Worm (Caenorhabditis elegans) whole organism, young adult: ENCODE results near the gene str-97.

Experiments used
- B0035.1 ChIP-seq: sonication (generic microtip); optimal IDR thresholded peaks from 2 replicates; lab custom pipeline; 2016; ENCODE audit warnings: missing genetic modification characterization, mild to moderate bottlenecking, missing compliant biosample characterization, missing genotype, missing genetic modification reagents
- B0261.1 ChIP-seq: sonication (generic microtip); optimal IDR thresholded peaks from 2 replicates; lab custom pipeline; 2016; ENCODE audit warnings: mild to moderate bottlenecking, missing genetic modification characterization, moderate library complexity, missing compliant biosample characterization
- B0336.3 ChIP-seq: fragments of 200-800 bp; sonication (Bioruptor generic); IDR thresholded peaks from 2 replicates; pipeline ENCODE4 v1.3.6; 2022; ENCODE audit warnings: missing genetic modification characterization, missing compliant biosample characterization
- F10E7.11 ChIP-seq: sonication (generic microtip); optimal IDR thresholded peaks from 2 replicates; lab custom pipeline; 2017; ENCODE audit warnings: mild to moderate bottlenecking, missing genetic modification characterization, moderate library complexity, missing compliant biosample characterization
- K12H6.12 ChIP-seq: fragments of 200-800 bp; sonication (Bioruptor generic); optimal IDR thresholded peaks from 2 replicates; lab custom pipeline; 2018; ENCODE audit warnings: mild to moderate bottlenecking, missing genetic modification characterization, missing compliant biosample characterization
- Y53G8AR.9 ChIP-seq: fragments of 200-800 bp; sonication (Bioruptor generic); conservative IDR thresholded peaks from 2 replicates; pipeline ENCODE4 v1.3.6; 2022; ENCODE audit warnings: missing genetic modification reagents, missing genetic modification characterization, missing compliant biosample characterization
- Y56A3A.18 ChIP-seq: fragments of 200-800 bp; sonication (Bioruptor generic); IDR thresholded peaks from 2 replicates; pipeline ENCODE4 v1.3.6; 2022; ENCODE audit warnings: missing genetic modification reagents, missing genetic modification characterization, missing compliant biosample characterization
- Y67H2A.10 ChIP-seq: fragments of 200-800 bp; sonication (Bioruptor generic); conservative IDR thresholded peaks from 2 replicates; pipeline ENCODE4 v1.3.6; 2022; ENCODE audit warnings: missing genetic modification reagents, missing genetic modification characterization, missing compliant biosample characterization
- Y95B8A.8 ChIP-seq: fragments of 200-800 bp; sonication (Bioruptor generic); IDR thresholded peaks from 2 replicates; pipeline ENCODE4 v1.3.6; 2022; ENCODE audit warnings: missing genetic modification reagents, missing genetic modification characterization, missing compliant biosample characterization
- ama-1 ChIP-seq, 3 experiments: fragments of 150-350 bp in 1 of 3; sonication (generic microtip) in 2 of 3; optimal IDR thresholded peaks; 2 replicates each; lab custom pipeline; 2014 to 2018; ENCODE audit warnings: missing biosample characterization in 2 of 3, missing genetic modification characterization in 2 of 3, missing genetic modification reagents in 2 of 3
- aptf-3 ChIP-seq: fragments of 200-800 bp; sonication (Bioruptor generic); IDR thresholded peaks from 2 replicates; pipeline ENCODE4 v1.3.6; 2022; ENCODE audit warnings: missing genetic modification characterization, missing compliant biosample characterization
- athp-1 ChIP-seq: sonication (generic microtip); optimal IDR thresholded peaks from 2 replicates; lab custom pipeline; 2017; ENCODE audit warnings: mild to moderate bottlenecking, missing genetic modification characterization, missing compliant biosample characterization
- ceh-100 ChIP-seq: fragments of 200-800 bp; sonication (Bioruptor generic); IDR thresholded peaks from 2 replicates; pipeline ENCODE4 v1.3.6; 2022; ENCODE audit warnings: missing genetic modification reagents, missing genetic modification characterization, missing compliant biosample characterization
- ceh-27 ChIP-seq: fragments of 200-800 bp; sonication (Bioruptor generic); optimal IDR thresholded peaks from 2 replicates; lab custom pipeline; 2018; ENCODE audit warnings: mild to moderate bottlenecking, missing genetic modification characterization, moderate library complexity, missing compliant biosample characterization
- ceh-91 ChIP-seq: fragments of 200-800 bp; sonication (Bioruptor generic); IDR thresholded peaks from 2 replicates; pipeline ENCODE4 v1.3.6; 2022; ENCODE audit warnings: missing genetic modification reagents, missing genetic modification characterization, missing compliant biosample characterization
- dpl-1 ChIP-seq: fragments of 150-350 bp; optimal IDR thresholded peaks from 2 replicates; lab custom pipeline; 2014; ENCODE audit warnings: missing biosample characterization, missing genetic modification reagents, missing genetic modification characterization
- efl-1 ChIP-seq: fragments of 150-350 bp; optimal IDR thresholded peaks from 2 replicates; lab custom pipeline; 2014; ENCODE audit warnings: missing biosample characterization, missing genetic modification reagents, missing genetic modification characterization
- gei-17 ChIP-seq: fragments of 200-800 bp; sonication (Bioruptor generic); optimal IDR thresholded peaks from 2 replicates; lab custom pipeline; 2018; ENCODE audit warnings: mild to moderate bottlenecking, missing genetic modification characterization, missing compliant biosample characterization
- him-1 ChIP-seq: sonication (generic microtip); optimal IDR thresholded peaks from 2 replicates; lab custom pipeline; 2016; ENCODE audit warnings: missing genotype, missing genetic modification reagents, missing genetic modification characterization, missing compliant biosample characterization
- hlh-26 ChIP-seq: fragments of 200-800 bp; sonication (Bioruptor generic); conservative IDR thresholded peaks from 2 replicates; pipeline ENCODE4 v1.3.6; 2022; ENCODE audit warnings: missing genetic modification reagents, missing genetic modification characterization, missing compliant biosample characterization
- lag-1 ChIP-seq: fragments of 200-800 bp; sonication (Bioruptor generic); IDR thresholded peaks from 2 replicates; pipeline ENCODE4 v1.3.6; 2022; ENCODE audit warnings: missing genetic modification reagents, missing genetic modification characterization, missing compliant biosample characterization
- let-607 ChIP-seq, 2 experiments: fragments of 200-800 bp in 1 of 2; sonication (Bioruptor generic) in 1 of 2; sonication (generic microtip) in 1 of 2; optimal IDR thresholded peaks; 2 replicates each; lab custom pipeline; 2016 to 2018; ENCODE audit warnings: mild to moderate bottlenecking in 2 of 2, missing compliant biosample characterization in 2 of 2, missing genetic modification characterization in 2 of 2, moderate library complexity in 2 of 2, missing genotype in 1 of 2
- lin-26 ChIP-seq: fragments of 200-800 bp; sonication (Bioruptor generic); IDR thresholded peaks from 2 replicates; pipeline ENCODE4 v1.3.6; 2022; ENCODE audit warnings: missing genetic modification reagents, missing genetic modification characterization, missing compliant biosample characterization
- lin-54 ChIP-seq: fragments of 200-800 bp; sonication (Bioruptor generic); optimal IDR thresholded peaks from 2 replicates; lab custom pipeline; 2018; ENCODE audit warnings: mild to moderate bottlenecking, missing genetic modification characterization, missing compliant biosample characterization
- lir-1 ChIP-seq: fragments of 200-800 bp; sonication (Bioruptor generic); conservative IDR thresholded peaks from 2 replicates; pipeline ENCODE4 v1.3.6; 2022; ENCODE audit warnings: missing genetic modification reagents, missing genetic modification characterization, missing compliant biosample characterization
- lsl-1 ChIP-seq: fragments of 200-800 bp; sonication (Bioruptor generic); optimal IDR thresholded peaks from 2 replicates; lab custom pipeline; 2018; ENCODE audit warnings: mild to moderate bottlenecking, missing genetic modification characterization, moderate library complexity, missing compliant biosample characterization
- madf-10 ChIP-seq: sonication (generic microtip); optimal IDR thresholded peaks from 2 replicates; lab custom pipeline; 2016; ENCODE audit warnings: mild to moderate bottlenecking, missing genetic modification characterization, missing compliant biosample characterization
- mel-28 ChIP-seq: sonication (generic microtip); optimal IDR thresholded peaks from 2 replicates; lab custom pipeline; 2016; ENCODE audit warnings: borderline replicate concordance, mild to moderate bottlenecking, missing genetic modification characterization, missing compliant biosample characterization
- nhr-179 ChIP-seq: sonication (generic microtip); optimal IDR thresholded peaks from 2 replicates; lab custom pipeline; 2016; ENCODE audit warnings: mild to moderate bottlenecking, missing genetic modification characterization, missing compliant biosample characterization
- rcor-1 ChIP-seq: fragments of 200-800 bp; sonication (Bioruptor generic); IDR thresholded peaks from 2 replicates; pipeline ENCODE4 v1.3.6; 2022; ENCODE audit warnings: missing genetic modification reagents, missing genetic modification characterization, missing compliant biosample characterization
- repo-1 ChIP-seq: sonication (generic microtip); optimal IDR thresholded peaks from 2 replicates; lab custom pipeline; 2017; ENCODE audit warnings: mild to moderate bottlenecking, missing genetic modification characterization, missing compliant biosample characterization
- unc-130 ChIP-seq: sonication (generic microtip); optimal IDR thresholded peaks from 2 replicates; lab custom pipeline; 2016; ENCODE audit warnings: missing genetic modification reagents, missing genetic modification characterization, missing compliant biosample characterization
- xnd-1 ChIP-seq: sonication (generic microtip); optimal IDR thresholded peaks from 2 replicates; lab custom pipeline; 2016; ENCODE audit warnings: missing genotype, missing genetic modification reagents, missing genetic modification characterization, missing compliant biosample characterization
- zfh-2 ChIP-seq: fragments of 200-800 bp; sonication (Bioruptor generic); conservative IDR thresholded peaks from 2 replicates; pipeline ENCODE4 v1.3.6; 2022; ENCODE audit warnings: missing genetic modification reagents, missing genetic modification characterization, missing compliant biosample characterization

The str-97 gene

ce11 chrV:16159594-16159993 is 4.6 kb upstream of the str-97 start, which contains the start of gene F10A3.17:
TSS of gene F10A3.17 (minus strand) at chrV:16159694.
- no peak for TF ChIP-seq gei-17 (GFP tag; lab: Kevin White, UChicago)
- no peak for TF ChIP-seq let-607 (tag; optimal IDR thresholded peaks at IDR 0.05; lab: Kevin White, UChicago)
- no peak for TF ChIP-seq F10E7.11 (tag; lab: Kevin White, UChicago)
- TF ChIP-seq aptf-3, result no peak
- no peak for TF ChIP-seq unc-130 (GFP tag; lab: Kevin White, UChicago)
- TF ChIP-seq lsl-1 (GFP tag; lab: Kevin White, UChicago), result no peak
- TF ChIP-seq repo-1 (tag; lab: Kevin White, UChicago), result no peak
- TF ChIP-seq ceh-27 (GFP tag; lab: Kevin White, UChicago), result no peak

ce11 chrV:16158391-16158790 is 3.4 kb upstream of the str-97 start, which contains the start of gene str-99:
TSS of gene str-99 (minus strand) at chrV:16158491.
- TF ChIP-seq mel-28 (tag; lab: Kevin White, UChicago), result no peak
- no peak for TF ChIP-seq nhr-179 (tag; lab: Kevin White, UChicago)
- TF ChIP-seq madf-10 (tag; lab: Kevin White, UChicago), result no peak
- no peak for TF ChIP-seq lir-1
- TF ChIP-seq dpl-1 (GFP tag; lab: Kevin White, UChicago), result no peak
- TF ChIP-seq Y53G8AR.9, result no peak
- no peak for TF ChIP-seq Y95B8A.8 (GFP tag; lab: Robert Waterston, UW)
- no peak for TF ChIP-seq lin-54
- no peak for TF ChIP-seq Y67H2A.10
- no peak for TF ChIP-seq B0035.1 (tag; lab: Kevin White, UChicago)
- no peak for TF ChIP-seq Y56A3A.18 (GFP tag; lab: Robert Waterston, UW)
- TF ChIP-seq xnd-1 (tag; lab: Kevin White, UChicago), result no peak
- TF ChIP-seq ceh-91 (GFP tag; lab: Robert Waterston, UW), result no peak
- TF ChIP-seq rcor-1 (GFP tag; lab: Robert Waterston, UW), result no peak
- no peak for TF ChIP-seq athp-1
- TF ChIP-seq zfh-2 (GFP tag; lab: Robert Waterston, UW), result no peak
- no peak for TF ChIP-seq ama-1 (optimal IDR thresholded peaks at IDR 0.05; lab: Kevin White, UChicago)
- TF ChIP-seq ama-1 (GFP tag; optimal IDR thresholded peaks at IDR 0.05; lab: Kevin White, UChicago), result no peak
- TF ChIP-seq K12H6.12 (tag; lab: Kevin White, UChicago), result no peak
- no peak for TF ChIP-seq let-607 (tag; optimal IDR thresholded peaks at IDR 0.05; lab: Kevin White, UChicago)

ce11 chrV:16153375-16153774 is 1.6 kb downstream of the str-97 start, which contains the start of gene str-254:
TSS of gene str-254 (minus strand) at chrV:16153475.
- TF ChIP-seq hlh-26 (GFP tag; lab: Robert Waterston, UW), result no peak
- TF ChIP-seq ceh-100 (GFP tag; lab: Robert Waterston, UW), result no peak
- no peak for TF ChIP-seq F10E7.11 (tag; lab: Kevin White, UChicago)
- TF ChIP-seq B0336.3 (GFP tag; lab: Robert Waterston, UW), result no peak
- TF ChIP-seq lag-1 (GFP tag; lab: Robert Waterston, UW), result no peak

- no peak for TF ChIP-seq B0261.1 (tag; lab: Kevin White, UChicago)
- no peak for TF ChIP-seq Y56A3A.18 (GFP tag; lab: Robert Waterston, UW)
- TF ChIP-seq him-1 (tag; lab: Kevin White, UChicago), result no peak
- TF ChIP-seq mel-28 (tag; lab: Kevin White, UChicago), result no peak
- TF ChIP-seq efl-1 (GFP tag; lab: Kevin White, UChicago), result no peak
- TF ChIP-seq ceh-100 (GFP tag; lab: Robert Waterston, UW), result no peak
- no peak for TF ChIP-seq lin-26
Measured at ce11 chrV:16148805-16149204, 6.2 kb downstream of the str-97 start, which contains the start of gene F10A3.4. TSS of gene F10A3.4 (plus strand) at chrV:16149105.
